Fruit fly (Drosophila melanogaster): ENCODE results near the gene CG34286.

DNA sequence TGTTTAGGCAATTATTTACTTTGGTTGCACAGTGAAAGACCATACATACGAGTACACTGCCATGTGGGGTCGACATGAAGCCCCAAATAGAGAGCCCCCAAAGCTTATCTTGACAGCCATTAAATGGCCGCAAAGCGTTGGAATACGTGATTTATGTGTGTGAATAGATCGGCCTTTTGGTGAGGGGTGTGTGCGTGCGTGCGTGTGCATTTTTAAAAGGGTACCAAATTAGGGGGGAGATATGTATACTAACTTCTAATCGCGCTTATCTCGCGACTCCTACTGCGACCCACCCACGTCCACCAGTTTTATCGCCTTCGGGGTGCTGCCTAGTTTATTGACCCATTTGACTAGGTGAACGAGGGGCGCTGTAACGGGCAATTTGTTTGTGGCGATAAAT, 27.2 kb upstream of the CG34286 start:
- no peak for TF ChIP-seq Dll (optimal IDR thresholded peaks at IDR 0.05)
- no peak for TF ChIP-seq CG8478 (optimal IDR thresholded peaks at IDR 0.05)
